Worm (Caenorhabditis elegans): ENCODE results near the gene C17G10.10.

ce11 chrII:5636826-5637225 lies 37.6 kb upstream of the C17G10.10 start, which contains the start of gene F59E12.8:
- no peak for TF ChIP-seq lin-39 (tag; optimal IDR thresholded peaks at IDR 0.05)
- TF ChIP-seq fos-1 (tag; optimal IDR thresholded peaks at IDR 0.05) = no peak
- no peak for TF ChIP-seq lin-38 (GFP tag; IDR thresholded peaks at IDR 0.05)
- no peak for TF ChIP-seq ztf-11 (tag; optimal IDR thresholded peaks at IDR 0.05)
- no peak for TF ChIP-seq tra-1 (GFP tag; IDR thresholded peaks at IDR 0.05)

All from whole organism, L4 larva.